Fruit fly (Drosophila melanogaster) whole organism, prepupa: ENCODE results near the gene eEF1alpha2.

Experiments used
- CG34406 ChIP-seq: fragments of 200-800 bp; sonication (Bioruptor generic); optimal IDR thresholded peaks from 3 replicates; lab custom pipeline; 2016; ENCODE audit warnings: missing biosample characterization, missing genetic modification characterization
- CG6854 ChIP-seq: fragments of 200-800 bp; sonication (Bioruptor generic); optimal IDR thresholded peaks from 2 replicates; lab custom pipeline; 2017; ENCODE audit warnings: missing biosample characterization, mild to moderate bottlenecking, missing genetic modification characterization
- CG8319 ChIP-seq: fragments of 200-800 bp; sonication (Bioruptor generic); optimal IDR thresholded peaks from 3 replicates; lab custom pipeline; 2016; ENCODE audit warnings: missing biosample characterization, missing genetic modification characterization
- Hr38 ChIP-seq: sonication (Bioruptor generic); optimal IDR thresholded peaks from 2 replicates; lab custom pipeline; 2016; ENCODE audit warnings: missing biosample characterization, missing genetic modification characterization
- Hr4 ChIP-seq: fragments of 200-800 bp; sonication (Bioruptor generic); optimal IDR thresholded peaks from 3 replicates; lab custom pipeline; 2016; ENCODE audit warnings: missing biosample characterization, missing genetic modification characterization
- Lpt ChIP-seq: fragments of 200-800 bp; sonication (Bioruptor generic); optimal IDR thresholded peaks from 3 replicates; lab custom pipeline; 2016; ENCODE audit warnings: missing biosample characterization, missing genetic modification characterization
- OdsH ChIP-seq: fragments of 200-800 bp; sonication (Bioruptor generic); optimal IDR thresholded peaks from 3 replicates; lab custom pipeline; 2016; ENCODE audit warnings: missing biosample characterization, missing genetic modification characterization
- dsx ChIP-seq: fragments of 200-800 bp; optimal IDR thresholded peaks from 3 replicates; lab custom pipeline; 2019; ENCODE audit warnings: missing biosample characterization, mild to moderate bottlenecking, missing genetic modification characterization, moderate library complexity; ENCODE audit not compliant: poor library complexity, severe bottlenecking
- esn ChIP-seq: fragments of 200-800 bp; sonication (Bioruptor generic); optimal IDR thresholded peaks from 2 replicates; lab custom pipeline; 2016; ENCODE audit warnings: missing biosample characterization, mild to moderate bottlenecking, missing genetic modification characterization, moderate library complexity
- lz ChIP-seq: fragments of 200-800 bp; sonication (Bioruptor generic); optimal IDR thresholded peaks from 3 replicates; lab custom pipeline; 2016; ENCODE audit warnings: missing biosample characterization, missing genetic modification characterization
- salr ChIP-seq, 2 experiments: fragments of 200-800 bp; sonication (Bioruptor generic); optimal IDR thresholded peaks; 3 replicates each; lab custom pipeline; 2016 to 2018; ENCODE audit warnings: missing biosample characterization in 2 of 2, missing genetic modification characterization in 2 of 2, mild to moderate bottlenecking in 1 of 2
- svp ChIP-seq: fragments of 200-800 bp; sonication (Bioruptor generic); peaks from one replicate; lab custom pipeline; 2016; ENCODE audit warnings: missing biosample characterization, missing genetic modification characterization

DNA sequence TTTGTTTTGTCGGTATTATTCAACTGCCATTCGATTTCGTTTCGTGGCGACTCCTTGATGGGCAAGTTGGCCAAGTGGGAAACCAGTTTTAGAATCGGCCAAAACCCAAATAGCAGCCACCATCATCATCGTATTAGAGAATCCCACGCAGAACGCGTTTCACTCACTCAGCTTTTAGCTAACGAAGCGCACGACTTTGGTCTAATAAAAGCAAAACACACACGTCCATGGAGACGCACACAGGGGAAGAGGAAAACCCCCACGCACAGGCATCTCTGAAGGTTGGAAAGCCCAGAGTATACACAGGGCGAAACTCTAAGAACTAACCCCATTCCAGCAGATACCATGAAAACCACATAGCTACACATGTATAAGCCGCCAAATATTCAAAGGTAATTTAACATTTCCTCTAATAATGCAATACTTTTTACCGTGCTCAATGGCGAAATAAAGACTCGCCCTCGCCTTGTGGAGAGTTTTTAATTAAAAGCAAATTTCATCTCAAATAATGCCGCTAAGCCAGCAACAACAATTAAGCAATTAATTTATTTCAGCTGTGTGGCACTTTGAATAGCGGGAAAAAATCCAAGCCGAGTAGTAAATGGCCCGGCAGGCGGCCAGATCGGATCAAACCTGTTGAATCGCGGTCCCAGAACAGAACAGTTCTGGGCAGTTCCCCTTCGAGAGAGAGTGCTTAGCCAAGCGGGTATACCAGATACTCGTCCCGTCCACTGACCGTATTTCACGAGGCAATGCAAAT lies 26.8 kb upstream of the eEF1alpha2 start:
- TF ChIP-seq CG34406 (GFP tag; lab: Kevin White, UChicago) (no peak), svp (GFP tag; lab: Kevin White, UChicago) (no peak), Lpt (GFP tag; lab: Kevin White, UChicago) (no peak), dsx (GFP tag; lab: Kevin White, UChicago) (no peak), Hr4 (GFP tag; lab: Kevin White, UChicago) (no peak), CG8319 (GFP tag; lab: Kevin White, UChicago) (no peak), OdsH (no peak), esn (GFP tag; lab: Kevin White, UChicago) (no peak), salr (GFP tag; optimal IDR thresholded peaks at IDR 0.05; lab: Kevin White, UChicago) (no peak), Hr38 (GFP tag; lab: Kevin White, UChicago) (no peak), lz (GFP tag; lab: Kevin White, UChicago) (no peak), CG6854 (GFP tag; lab: Kevin White, UChicago) (no peak)
